Worm (Caenorhabditis elegans) whole organism, L4 larva: ENCODE measurements around the gene F35C11.2.

Source experiments
- R02D3.7 ChIP-seq: fragments of 150-350 bp; sonication (generic microtip); optimal IDR thresholded peaks from 3 replicates; lab custom pipeline; 2014; ENCODE audit warnings: missing biosample characterization, missing genetic modification characterization
- Y48G9A.11 ChIP-seq: fragments of 200-800 bp; sonication (Bioruptor generic); IDR thresholded peaks from 2 replicates; pipeline ENCODE4 v1.3.6; 2022; ENCODE audit warnings: missing genetic modification reagents, missing genetic modification characterization, missing compliant biosample characterization
- Y5F2A.4 ChIP-seq: fragments of 200-800 bp; sonication (Bioruptor generic); optimal IDR thresholded peaks from 2 replicates; lab custom pipeline; 2018; ENCODE audit warnings: mild to moderate bottlenecking, missing genetic modification characterization, missing compliant biosample characterization
- Y75B8A.6 ChIP-seq: fragments of 200-800 bp; sonication (Bioruptor generic); IDR thresholded peaks from 2 replicates; pipeline ENCODE4 v1.3.6; 2022; ENCODE audit warnings: missing genetic modification reagents, missing genetic modification characterization, missing compliant biosample characterization
- ZK546.5 ChIP-seq, 2 experiments: sonication (generic microtip); optimal IDR thresholded peaks; 2 replicates each; lab custom pipeline; 2017; ENCODE audit warnings: missing biosample characterization in 2 of 2, missing genetic modification characterization in 2 of 2
- arid-1 ChIP-seq: fragments of 200-800 bp; sonication (Bioruptor generic); conservative IDR thresholded peaks from 2 replicates; pipeline ENCODE4 v1.3.6; 2022; ENCODE audit warnings: missing genetic modification reagents, missing genetic modification characterization, missing compliant biosample characterization
- ceh-20 ChIP-seq: fragments of 200-800 bp; sonication (Bioruptor generic); IDR thresholded peaks from 2 replicates; pipeline ENCODE4 v1.3.6; 2022; ENCODE audit warnings: missing genetic modification reagents, missing genetic modification characterization, missing compliant biosample characterization
- ceh-28 ChIP-seq: fragments of 150-350 bp; optimal IDR thresholded peaks from 2 replicates; lab custom pipeline; 2014; ENCODE audit warnings: missing biosample characterization, missing genetic modification reagents, missing genetic modification characterization
- ceh-32 ChIP-seq: sonication (generic microtip); optimal IDR thresholded peaks from 2 replicates; lab custom pipeline; 2016; ENCODE audit warnings: mild to moderate bottlenecking, missing genetic modification characterization, missing compliant biosample characterization; ENCODE audit not compliant: poor library complexity
- ceh-44 ChIP-seq: fragments of 200-800 bp; sonication (Bioruptor generic); IDR thresholded peaks from 2 replicates; pipeline ENCODE4 v1.3.6; 2022; ENCODE audit warnings: missing genetic modification reagents, missing genetic modification characterization, missing compliant biosample characterization
- daf-16 ChIP-seq, 3 experiments: sonication (generic microtip); optimal IDR thresholded peaks; 2 replicates each; lab custom pipeline; 2016 to 2017; ENCODE audit warnings: missing genetic modification characterization in 3 of 3, missing genetic modification reagents in 3 of 3, mild to moderate bottlenecking in 2 of 3, missing compliant biosample characterization in 2 of 3, missing biosample characterization in 1 of 3, moderate library complexity in 1 of 3
- dmd-6 ChIP-seq: fragments of 200-800 bp; sonication (Bioruptor generic); IDR thresholded peaks from 2 replicates; pipeline ENCODE4 v1.3.6; 2022; ENCODE audit warnings: missing genetic modification reagents, missing genetic modification characterization, missing compliant biosample characterization
- dmd-8 ChIP-seq: fragments of 200-800 bp; sonication (Bioruptor generic); IDR thresholded peaks from 2 replicates; pipeline ENCODE4 v1.3.6; 2022; ENCODE audit warnings: missing genetic modification characterization, missing compliant biosample characterization
- duxl-1 ChIP-seq: sonication (generic microtip); optimal IDR thresholded peaks from 2 replicates; lab custom pipeline; 2016; ENCODE audit warnings: mild to moderate bottlenecking, missing genetic modification characterization, moderate library complexity, missing compliant biosample characterization; ENCODE audit not compliant: poor library complexity
- dve-1 ChIP-seq: sonication (generic microtip); optimal IDR thresholded peaks from 2 replicates; lab custom pipeline; 2017; ENCODE audit warnings: antibody characterized with exemption, mild to moderate bottlenecking, missing genetic modification characterization, missing compliant biosample characterization; ENCODE audit not compliant: insufficient read depth
- egl-43 ChIP-seq: fragments of 200-800 bp; sonication (Bioruptor generic); IDR thresholded peaks from 2 replicates; pipeline ENCODE4 v1.3.6; 2022; ENCODE audit warnings: missing genetic modification reagents, missing genetic modification characterization, missing compliant biosample characterization
- hlh-11 ChIP-seq: fragments of 200-800 bp; sonication (Bioruptor generic); optimal IDR thresholded peaks from 2 replicates; lab custom pipeline; 2018; ENCODE audit warnings: mild to moderate bottlenecking, missing genetic modification characterization, missing compliant biosample characterization
- lim-7 ChIP-seq: fragments of 200-800 bp; sonication (Bioruptor generic); IDR thresholded peaks from 2 replicates; pipeline ENCODE4 v1.3.6; 2022; ENCODE audit warnings: missing genetic modification characterization, missing compliant biosample characterization
- lin-1 ChIP-seq: fragments of 200-800 bp; sonication (Bioruptor generic); IDR thresholded peaks from 2 replicates; pipeline ENCODE4 v1.3.6; 2022; ENCODE audit warnings: missing genetic modification reagents, missing genetic modification characterization, missing compliant biosample characterization
- lin-15B ChIP-seq: fragments of 150-350 bp; sonication (generic microtip); optimal IDR thresholded peaks from 3 replicates; lab custom pipeline; 2014; ENCODE audit warnings: missing biosample characterization, missing genetic modification characterization
- lin-29 ChIP-seq: fragments of 200-800 bp; sonication (Bioruptor generic); IDR thresholded peaks from 2 replicates; pipeline ENCODE4 v1.3.6; 2022; ENCODE audit warnings: missing genetic modification reagents, missing genetic modification characterization, missing compliant biosample characterization
- lin-38 ChIP-seq: fragments of 200-800 bp; sonication (Bioruptor generic); IDR thresholded peaks from 2 replicates; pipeline ENCODE4 v1.3.6; 2022; ENCODE audit warnings: missing genetic modification reagents, missing genetic modification characterization, missing compliant biosample characterization
- lin-39 ChIP-seq: fragments of 150-350 bp; optimal IDR thresholded peaks from 2 replicates; lab custom pipeline; 2014; ENCODE audit warnings: missing biosample characterization, missing genetic modification reagents, missing genetic modification characterization
- lir-3 ChIP-seq: sonication (generic microtip); optimal IDR thresholded peaks from 2 replicates; lab custom pipeline; 2016; ENCODE audit warnings: mild to moderate bottlenecking, missing genetic modification characterization, missing compliant biosample characterization
- madf-5 ChIP-seq, 2 experiments: fragments of 200-800 bp; sonication (Bioruptor generic); IDR thresholded peaks; 2 replicates each; pipeline ENCODE4 v1.3.6; 2022; ENCODE audit warnings: missing compliant biosample characterization in 2 of 2, missing genetic modification characterization in 2 of 2
- mep-1 ChIP-seq: fragments of 150-350 bp; sonication (generic microtip); optimal IDR thresholded peaks from 3 replicates; lab custom pipeline; 2014; ENCODE audit warnings: missing biosample characterization, missing genetic modification characterization
- mxl-2 ChIP-seq: fragments of 200-800 bp; sonication (Bioruptor generic); conservative IDR thresholded peaks from 2 replicates; pipeline ENCODE4 v1.3.6; 2022; ENCODE audit warnings: missing genetic modification reagents, missing genetic modification characterization, missing compliant biosample characterization
- nhr-10 ChIP-seq: fragments of 150-350 bp; optimal IDR thresholded peaks from 2 replicates; lab custom pipeline; 2014; ENCODE audit warnings: missing biosample characterization, missing genetic modification characterization
- nhr-28 ChIP-seq: fragments of 150-350 bp; optimal IDR thresholded peaks from 2 replicates; lab custom pipeline; 2014; ENCODE audit warnings: missing biosample characterization, missing genetic modification characterization
- nhr-41 ChIP-seq: fragments of 200-800 bp; sonication (Bioruptor generic); IDR thresholded peaks from 2 replicates; pipeline ENCODE4 v1.3.6; 2022; ENCODE audit warnings: missing genetic modification reagents, missing genetic modification characterization, missing compliant biosample characterization
- php-3 ChIP-seq: fragments of 200-800 bp; sonication (Bioruptor generic); IDR thresholded peaks from 2 replicates; pipeline ENCODE4 v1.3.6; 2022; ENCODE audit warnings: missing genetic modification reagents, missing genetic modification characterization, missing compliant biosample characterization
- pqm-1 ChIP-seq: sonication (generic microtip); optimal IDR thresholded peaks from 2 replicates; lab custom pipeline; 2017; ENCODE audit warnings: missing biosample characterization, missing genetic modification characterization
- set-16 ChIP-seq: fragments of 200-800 bp; sonication (Bioruptor generic); IDR thresholded peaks from 2 replicates; pipeline ENCODE4 v1.3.6; 2022; ENCODE audit warnings: missing genetic modification reagents, missing genetic modification characterization, missing compliant biosample characterization
- skn-1 ChIP-seq: fragments of 150-350 bp; optimal IDR thresholded peaks from 2 replicates; lab custom pipeline; 2014; ENCODE audit warnings: missing biosample characterization, missing genetic modification characterization
- snpc-1.2 ChIP-seq: fragments of 200-800 bp; sonication (Bioruptor generic); IDR thresholded peaks from 2 replicates; pipeline ENCODE4 v1.3.6; 2022; ENCODE audit warnings: missing genetic modification reagents, missing genetic modification characterization, missing compliant biosample characterization
- tag-97 ChIP-seq: fragments of 200-800 bp; sonication (Bioruptor generic); IDR thresholded peaks from 2 replicates; pipeline ENCODE4 v1.3.6; 2022; ENCODE audit warnings: missing genetic modification characterization, missing compliant biosample characterization
- tra-1 ChIP-seq: fragments of 200-800 bp; sonication (Bioruptor generic); IDR thresholded peaks from 2 replicates; pipeline ENCODE4 v1.3.6; 2022; ENCODE audit warnings: missing genetic modification reagents, missing genetic modification characterization, missing compliant biosample characterization
- unc-130 ChIP-seq: sonication (generic microtip); optimal IDR thresholded peaks from 2 replicates; lab custom pipeline; 2016; ENCODE audit warnings: missing genetic modification reagents, missing genetic modification characterization, missing compliant biosample characterization
- unc-39 ChIP-seq: sonication (generic microtip); optimal IDR thresholded peaks from 2 replicates; lab custom pipeline; 2017; ENCODE audit warnings: missing biosample characterization, missing genetic modification characterization
- zfp-2 ChIP-seq: sonication (generic microtip); optimal IDR thresholded peaks from 2 replicates; lab custom pipeline; 2016; ENCODE audit warnings: mild to moderate bottlenecking, missing genetic modification characterization, missing compliant biosample characterization
- zip-11 ChIP-seq: fragments of 200-800 bp; sonication (Bioruptor generic); IDR thresholded peaks from 2 replicates; pipeline ENCODE4 v1.3.6; 2022; ENCODE audit warnings: missing genetic modification characterization, missing compliant biosample characterization
- zip-2 ChIP-seq: fragments of 150-350 bp; optimal IDR thresholded peaks from 2 replicates; lab custom pipeline; 2014; ENCODE audit warnings: missing biosample characterization, missing genetic modification characterization
- ztf-7 ChIP-seq: fragments of 150-350 bp; optimal IDR thresholded peaks from 2 replicates; lab custom pipeline; 2014; ENCODE audit warnings: missing biosample characterization, missing genetic modification characterization

F35C11.2 gene

DNA sequence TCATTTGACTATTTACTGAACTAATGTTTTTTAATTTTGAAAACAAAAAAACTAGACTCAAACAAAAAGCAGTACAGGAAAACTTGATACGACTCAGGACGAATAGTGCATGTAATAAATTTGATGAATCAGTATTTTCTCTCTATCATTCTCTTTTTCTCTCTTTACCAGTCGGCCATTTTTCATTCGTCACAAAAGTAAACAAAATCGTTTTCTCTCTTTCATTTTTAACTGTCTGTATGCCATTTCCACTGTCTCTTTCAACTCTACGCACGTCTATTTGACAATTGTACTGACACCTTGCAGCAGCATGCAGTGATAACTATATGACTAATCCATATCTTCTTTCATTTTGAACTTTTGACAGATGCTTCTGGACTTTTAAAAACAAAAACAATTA lies at the start of gene F35C11.2, which contains the start of gene F35C11.4 (continued):
- TF ChIP-seq zip-2 (tag; lab: Kevin White, UChicago) (no peak), lin-29 (GFP tag; lab: Robert Waterston, UW) (no peak), daf-16 (GFP tag; optimal IDR thresholded peaks at IDR 0.05; lab: Kevin White, UChicago) (peak in 1 of 2 experiments; percentile 63), daf-16 (tag; optimal IDR thresholded peaks at IDR 0.05; lab: Kevin White, UChicago) (peak; percentile 85), hlh-11 (tag; lab: Kevin White, UChicago) (peak; percentile 80), dve-1 (tag; lab: Kevin White, UChicago) (peak; percentile 79), dmd-6 (GFP tag; lab: Robert Waterston, UW) (peak; percentile 89), lir-3 (tag; lab: Kevin White, UChicago) (no peak), skn-1 (no peak), snpc-1.2 (GFP tag; lab: Robert Waterston, UW) (no peak), zip-11 (GFP tag; lab: Robert Waterston, UW) (no peak), arid-1 (GFP tag; lab: Robert Waterston, UW) (no peak), unc-39 (no peak), Y48G9A.11 (no peak), tra-1 (GFP tag; lab: Robert Waterston, UW) (0 out of 2 replicates have a peak, but pooled peaks have one; percentile 38), pqm-1 (tag; lab: Kevin White, UChicago) (peak; percentile 64), nhr-41 (no peak), lim-7 (GFP tag; lab: Robert Waterston, UW) (no peak), ztf-7 (tag; lab: Kevin White, UChicago) (no peak), nhr-10 (tag; lab: Kevin White, UChicago) (no peak), lin-39 (tag; lab: Kevin White, UChicago) (no peak), madf-5 (GFP tag; IDR thresholded peaks at IDR 0.05; lab: Robert Waterston, UW) (no peak), mxl-2 (GFP tag; lab: Robert Waterston, UW) (no peak), php-3 (GFP tag; lab: Robert Waterston, UW) (peak; percentile 43; the same call in 1 of the 2 replicates), ceh-44 (GFP tag; lab: Robert Waterston, UW) (no peak), ZK546.5 (tag; optimal IDR thresholded peaks at IDR 0.05; lab: Kevin White, UChicago) (no peak), ceh-28 (no peak), ceh-32 (tag; lab: Kevin White, UChicago) (no peak), R02D3.7 (no peak), ceh-20 (GFP tag; lab: Robert Waterston, UW) (no peak), dmd-8 (GFP tag; lab: Robert Waterston, UW) (no peak), nhr-28 (peak; percentile 70), egl-43 (GFP tag; lab: Robert Waterston, UW) (no peak), lin-15B (tag; lab: Kevin White, UChicago) (no peak), set-16 (no peak), duxl-1 (no peak), mep-1 (tag; lab: Kevin White, UChicago) (no peak), unc-130 (no peak), Y75B8A.6 (GFP tag; lab: Robert Waterston, UW) (no peak), lin-38 (no peak)
- TF ChIP-seq, all 104 proteins: peak for 12

DNA sequence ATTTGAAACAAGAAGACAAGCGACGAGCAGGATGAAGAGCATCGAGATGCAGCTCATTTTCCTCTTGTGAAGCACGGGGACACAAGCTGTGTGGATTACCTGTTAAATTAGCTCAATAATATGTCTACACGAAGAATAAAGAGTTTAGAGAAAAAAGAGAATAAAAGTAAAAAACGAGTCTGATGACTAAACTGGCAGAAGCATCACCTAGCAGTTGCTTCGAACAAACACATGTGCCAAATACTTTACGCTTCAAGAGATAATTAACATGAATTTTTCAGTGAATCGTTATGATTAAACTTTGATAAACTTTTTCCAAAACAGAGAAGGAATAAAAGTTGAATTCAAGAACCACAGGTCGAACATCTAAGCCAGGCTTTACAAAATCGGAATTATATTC lies 46.7 kb upstream of the F35C11.2 start, which contains the start of gene nlp-55:
Gene nlp-55 (minus strand): TSS at position 101 of the 400 bp plus-strand sequence.
- no peak for TF ChIP-seq ZK546.5 (tag; optimal IDR thresholded peaks at IDR 0.05; lab: Kevin White, UChicago)
- no peak for TF ChIP-seq tag-97 (GFP tag; lab: Robert Waterston, UW)
- TF ChIP-seq lin-39 (tag; lab: Kevin White, UChicago): no peak
- TF ChIP-seq duxl-1: no peak
- no peak for TF ChIP-seq zfp-2
- no peak for TF ChIP-seq R02D3.7
- TF ChIP-seq set-16: no peak
- TF ChIP-seq lin-1 (GFP tag; lab: Robert Waterston, UW): no peak
- no peak for TF ChIP-seq Y5F2A.4 (GFP tag; lab: Kevin White, UChicago)
